Worm (Caenorhabditis elegans): Measurements from ENCODE around the gene cdh-4.

cdh-4 gene

ce11 chrIII:4515173-4515572 lies 5.0 kb upstream of the cdh-4 start:
- TF ChIP-seq unc-42 (tag; optimal IDR thresholded peaks at IDR 0.05) (peak; percentile 72), ref-2 (tag; optimal IDR thresholded peaks at IDR 0.05) (no peak), nfya-1 (tag; optimal IDR thresholded peaks at IDR 0.05) (peak; percentile 19), ceh-31 (tag; optimal IDR thresholded peaks at IDR 0.05) (peak; percentile 56), ceh-6 (GFP tag; optimal IDR thresholded peaks at IDR 0.05) (no peak)

DNA sequence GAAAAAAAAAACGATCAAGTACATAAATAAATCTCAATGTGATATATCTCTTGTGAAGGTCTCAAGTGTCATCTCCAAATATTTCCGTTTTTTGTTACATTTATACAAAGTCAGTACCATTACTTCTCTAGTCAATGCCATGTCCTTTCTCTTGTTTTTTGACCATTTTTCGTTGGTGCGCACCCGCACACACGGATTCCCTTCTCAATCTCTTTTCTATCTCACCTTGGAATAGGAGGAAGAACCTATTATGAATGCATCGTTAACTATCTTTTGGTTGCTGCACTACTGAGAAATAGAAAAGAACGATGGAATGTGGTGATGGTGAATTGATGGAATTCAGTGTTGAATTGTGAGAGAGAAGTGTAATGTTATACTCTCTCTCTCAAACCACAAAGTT lies 2.4 kb upstream of the cdh-4 start:
- TF ChIP-seq unc-55 (GFP tag; optimal IDR thresholded peaks at IDR 0.05) (no peak), ama-1 (optimal IDR thresholded peaks at IDR 0.05) (no peak), ref-2 (tag; optimal IDR thresholded peaks at IDR 0.05) (no peak), eyg-1 (tag; optimal IDR thresholded peaks at IDR 0.05) (no peak), sdc-2 (tag; optimal IDR thresholded peaks at IDR 0.05) (no peak), nhr-232 (tag; optimal IDR thresholded peaks at IDR 0.05) (no peak), hlh-13 (GFP tag; optimal IDR thresholded peaks at IDR 0.05) (no peak), unc-42 (tag; optimal IDR thresholded peaks at IDR 0.05) (no peak), gmeb-2 (tag; optimal IDR thresholded peaks at IDR 0.05) (no peak), F13H6.1 (tag; optimal IDR thresholded peaks at IDR 0.05) (no peak), Y22D7AL.16 (tag; optimal IDR thresholded peaks at IDR 0.05) (no peak), pha-4 (tag; optimal IDR thresholded peaks at IDR 0.05) (no peak), madf-2 (tag; optimal IDR thresholded peaks at IDR 0.05) (no peak)

ce11 chrIII:4519410-4519809 lies 747 bp upstream of the cdh-4 start:
- TF ChIP-seq C38D4.7 (GFP tag; optimal IDR thresholded peaks at IDR 0.05) (no peak), unc-42 (tag; optimal IDR thresholded peaks at IDR 0.05) (peak; percentile 36), sdc-2 (tag; optimal IDR thresholded peaks at IDR 0.05) (no peak), ceh-31 (tag; optimal IDR thresholded peaks at IDR 0.05) (peak; percentile 33)

- no peak for TF ChIP-seq F13H6.1 (tag; optimal IDR thresholded peaks at IDR 0.05)
- TF ChIP-seq unc-55 (GFP tag; optimal IDR thresholded peaks at IDR 0.05) = peak; percentile 76
Measured at ce11 chrIII:4523411-4523810, 3.3 kb downstream of the cdh-4 start.

DNA sequence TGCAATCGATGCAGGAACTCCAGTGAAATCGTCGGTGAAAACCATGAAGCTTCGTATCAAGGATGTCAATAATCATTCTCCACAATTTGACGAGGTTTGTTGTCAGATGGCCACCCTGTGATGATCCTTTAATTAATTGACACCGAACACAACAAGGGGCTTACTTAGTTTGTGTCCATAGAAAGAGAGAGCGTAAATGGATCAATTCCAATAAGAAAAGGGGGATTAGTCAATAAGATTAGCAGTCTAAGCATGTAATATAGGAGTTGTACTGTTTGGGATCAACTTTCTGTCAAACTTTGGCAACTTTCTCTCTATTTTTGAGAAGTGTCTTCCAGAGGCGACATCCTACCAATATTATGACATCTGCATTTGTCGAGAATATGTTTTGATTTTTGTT lies 3.9 kb downstream of the cdh-4 start:
- TF ChIP-seq unc-42 (tag; optimal IDR thresholded peaks at IDR 0.05) (peak; percentile 76), ceh-24 (tag; optimal IDR thresholded peaks at IDR 0.05) (no peak)

DNA sequence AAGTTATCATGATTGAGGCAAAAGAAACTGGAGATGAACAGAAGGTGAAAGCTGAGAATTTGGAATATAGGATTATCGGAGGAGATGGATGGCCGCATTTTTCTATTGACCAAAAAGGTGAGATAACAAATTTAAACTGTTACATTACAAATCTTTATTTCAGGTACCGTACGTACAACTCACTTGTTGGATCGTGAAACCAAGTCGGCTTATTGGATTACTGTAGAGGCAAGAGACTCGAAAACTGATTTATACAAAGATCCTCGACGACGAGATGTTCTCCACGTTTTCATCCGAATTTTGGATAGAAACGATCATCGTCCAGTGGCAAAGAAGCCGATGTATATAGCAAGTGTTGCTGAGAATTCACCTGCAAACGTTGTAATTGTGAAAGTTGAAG lies 5.8 kb downstream of the cdh-4 start:
- TF ChIP-seq unc-42 (tag; optimal IDR thresholded peaks at IDR 0.05) = no peak
- no peak for TF ChIP-seq syd-9 (tag; optimal IDR thresholded peaks at IDR 0.05)
- no peak for TF ChIP-seq tbx-2 (tag; optimal IDR thresholded peaks at IDR 0.05)
- TF ChIP-seq ceh-48 (tag; optimal IDR thresholded peaks at IDR 0.05) = no peak
- no peak for TF ChIP-seq ceh-34 (tag; optimal IDR thresholded peaks at IDR 0.05)
- TF ChIP-seq K02D7.2 (tag; optimal IDR thresholded peaks at IDR 0.05) = no peak
- TF ChIP-seq nfya-1 (tag; optimal IDR thresholded peaks at IDR 0.05) = no peak
- no peak for TF ChIP-seq ceh-30 (tag; optimal IDR thresholded peaks at IDR 0.05)
- TF ChIP-seq ceh-18 (tag; optimal IDR thresholded peaks at IDR 0.05) = no peak
- no peak for TF ChIP-seq dve-1 (tag; optimal IDR thresholded peaks at IDR 0.05)
- no peak for TF ChIP-seq ceh-22 (tag; optimal IDR thresholded peaks at IDR 0.05)
- no peak for TF ChIP-seq che-1 (tag; optimal IDR thresholded peaks at IDR 0.05)
- no peak for TF ChIP-seq C08G9.2 (tag; optimal IDR thresholded peaks at IDR 0.05)
- no peak for TF ChIP-seq elt-4 (tag; optimal IDR thresholded peaks at IDR 0.05)
- no peak for TF ChIP-seq ceh-45 (GFP tag; IDR thresholded peaks at IDR 0.05)
- no peak for TF ChIP-seq hlh-6 (tag; optimal IDR thresholded peaks at IDR 0.05)
- no peak for TF ChIP-seq pha-4 (tag; optimal IDR thresholded peaks at IDR 0.05)

- TF ChIP-seq lin-11 (tag; optimal IDR thresholded peaks at IDR 0.05) = no peak
- TF ChIP-seq npax-4 (tag; optimal IDR thresholded peaks at IDR 0.05) = no peak
- TF ChIP-seq tbx-7 (tag; optimal IDR thresholded peaks at IDR 0.05) = no peak
- no peak for TF ChIP-seq mec-3 (tag; optimal IDR thresholded peaks at IDR 0.05; ENCODE audit: borderline replicate concordance)
- TF ChIP-seq pat-9 (tag; optimal IDR thresholded peaks at IDR 0.05) = no peak
- TF ChIP-seq ceh-45 (GFP tag; IDR thresholded peaks at IDR 0.05) = no peak
- TF ChIP-seq C38D4.7 (GFP tag; optimal IDR thresholded peaks at IDR 0.05) = no peak
- TF ChIP-seq ceh-30 (tag; optimal IDR thresholded peaks at IDR 0.05) = no peak
- TF ChIP-seq hlh-13 (GFP tag; optimal IDR thresholded peaks at IDR 0.05) = no peak
- no peak for TF ChIP-seq pha-2 (tag; optimal IDR thresholded peaks at IDR 0.05)
- no peak for TF ChIP-seq ceh-34 (tag; optimal IDR thresholded peaks at IDR 0.05)
- TF ChIP-seq pax-1 (tag; optimal IDR thresholded peaks at IDR 0.05) = no peak
Measured at ce11 chrIII:4530968-4531367, 10.8 kb downstream of the cdh-4 start.
